Worm (Caenorhabditis elegans) whole organism, mixed stage, embryonic: ENCODE data around the gene K08B5.1.
A peak's percentile ranks its signal among the peaks of the same experiment; 100 is the strongest.

ENCODE experiments used
- ces-1 ChIP-seq: fragments of 150-350 bp; optimal IDR thresholded peaks from 2 replicates; lab custom pipeline; 2014; ENCODE audit warnings: missing biosample characterization, missing genetic modification reagents, missing genetic modification characterization
- lin-13 ChIP-seq: fragments of 150-350 bp; optimal IDR thresholded peaks from 2 replicates; lab custom pipeline; 2014; ENCODE audit warnings: missing biosample characterization, missing genetic modification characterization
- lsy-2 ChIP-seq: fragments of 150-350 bp; optimal IDR thresholded peaks from 2 replicates; lab custom pipeline; 2014; ENCODE audit warnings: missing biosample characterization, missing genetic modification characterization
- mab-5 ChIP-seq: fragments of 150-350 bp; optimal IDR thresholded peaks from 2 replicates; lab custom pipeline; 2014; ENCODE audit warnings: missing biosample characterization, missing genetic modification characterization
- mep-1 ChIP-seq: fragments of 150-350 bp; optimal IDR thresholded peaks from 2 replicates; lab custom pipeline; 2017; ENCODE audit warnings: missing biosample characterization, missing genetic modification reagents, missing genetic modification characterization, inconsistent platforms
- nhr-28 ChIP-seq: fragments of 150-350 bp; optimal IDR thresholded peaks from 2 replicates; lab custom pipeline; 2014; ENCODE audit warnings: missing biosample characterization, missing genetic modification characterization
- snpc-4 ChIP-seq: fragments of 150-350 bp; optimal IDR thresholded peaks from 2 replicates; lab custom pipeline; 2014; ENCODE audit warnings: missing biosample characterization, missing genetic modification characterization

ce11 chrX:16588102-16588501, 29.9 kb downstream of the K08B5.1 start:
- no peak for TF ChIP-seq lin-13
- no peak for TF ChIP-seq snpc-4
- TF ChIP-seq mep-1 (tag; lab: Kevin White, UChicago), result no peak
- TF ChIP-seq lsy-2, result no peak
- TF ChIP-seq nhr-28 (tag; lab: Kevin White, UChicago), result no peak
- peak; percentile 36 for TF ChIP-seq ces-1 (GFP tag; lab: Kevin White, UChicago)
- no peak for TF ChIP-seq mab-5 (tag; lab: Kevin White, UChicago)
